Worm (Caenorhabditis elegans) whole organism, L2 larva: Measurements from ENCODE around the gene ints-11.

Source experiments
- F13H6.1 ChIP-seq: sonication (generic microtip); optimal IDR thresholded peaks from 2 replicates; lab custom pipeline; 2016; ENCODE audit warnings: missing genetic modification characterization, missing compliant biosample characterization
- aly-2 ChIP-seq: fragments of 150-350 bp; optimal IDR thresholded peaks from 2 replicates; lab custom pipeline; 2014; ENCODE audit warnings: missing biosample characterization, missing genetic modification characterization
- ama-1 ChIP-seq: fragments of 150-350 bp; optimal IDR thresholded peaks from 2 replicates; lab custom pipeline; 2018; ENCODE audit warnings: inconsistent platforms
- nhr-23 ChIP-seq: fragments of 150-350 bp; optimal IDR thresholded peaks from 2 replicates; lab custom pipeline; 2014; ENCODE audit warnings: missing biosample characterization, missing genetic modification reagents, missing genetic modification characterization

DNA sequence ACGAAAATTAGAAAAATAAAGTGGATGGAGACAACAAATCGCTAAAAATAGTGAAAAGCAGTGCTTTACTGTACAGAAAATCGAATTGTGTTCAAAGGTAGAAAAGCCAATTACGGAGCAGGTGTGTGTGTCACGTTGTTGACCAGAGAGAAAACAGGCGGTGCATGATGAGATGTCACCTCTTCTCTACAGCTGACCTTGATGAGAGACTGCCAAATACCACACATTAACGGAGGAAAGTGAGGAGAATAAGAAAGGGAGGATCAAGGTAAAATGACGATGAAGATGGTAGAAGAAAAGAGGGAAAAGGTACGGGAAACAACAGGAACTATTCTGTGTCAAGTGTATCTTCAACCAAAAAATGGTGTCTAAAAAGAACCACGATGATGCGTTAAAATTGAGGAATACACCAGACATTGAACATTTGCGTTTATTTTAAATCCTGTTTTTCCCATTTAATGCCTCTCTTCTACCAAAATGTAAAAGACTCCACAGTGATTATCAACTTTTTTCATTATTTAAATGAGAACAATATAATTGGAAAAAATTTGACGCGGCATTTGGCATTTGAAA, 44.0 kb downstream of the ints-11 start:
- TF ChIP-seq F13H6.1 (tag; lab: Kevin White, UChicago) (no peak), nhr-23 (tag; lab: Kevin White, UChicago) (no peak), ama-1 (lab: Kevin White, UChicago) (no peak), aly-2 (tag; lab: Kevin White, UChicago) (no peak)
